Fruit fly (Drosophila melanogaster): ENCODE data around the gene eg.

Gene eg

DNA sequence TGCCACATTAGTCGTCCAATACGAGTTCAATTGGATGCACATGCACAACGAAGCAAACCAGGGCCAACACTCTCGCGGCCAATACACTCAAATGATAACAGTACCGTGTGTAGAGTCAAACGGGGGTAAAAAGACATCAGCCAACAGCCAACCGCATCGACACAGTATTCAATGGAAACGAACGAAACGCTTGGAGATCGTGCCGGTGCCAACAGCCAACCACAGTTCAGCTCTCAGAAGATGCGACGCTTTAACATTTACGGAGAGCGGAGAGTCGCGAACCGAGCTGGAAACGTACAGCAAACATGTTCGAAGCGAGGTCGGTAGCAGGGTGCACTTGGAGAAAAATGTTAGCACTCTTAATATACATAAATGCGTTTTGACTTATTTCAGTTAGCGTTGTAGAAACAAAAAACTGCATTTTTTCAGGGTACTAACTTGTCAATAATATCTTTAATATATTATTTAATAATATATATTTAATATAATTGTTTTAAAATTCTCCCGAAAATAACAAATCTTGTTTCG is 436 bp upstream of the eg start (continued):
- no peak for TF ChIP-seq hkb (optimal IDR thresholded peaks at IDR 0.05)
- TF ChIP-seq hkb (GFP tag; IDR thresholded peaks at IDR 0.05), result peak; percentile 72
- peak; percentile 64 for TF ChIP-seq bcd (GFP tag; optimal IDR thresholded peaks at IDR 0.05)
- no peak for TF ChIP-seq CG12299 (tag; optimal IDR thresholded peaks at IDR 0.05)
- peak in 1 of 3 experiments; percentile 79 for TF ChIP-seq lola (GFP tag; optimal IDR thresholded peaks at IDR 0.05)
- peak; percentile 30 for TF ChIP-seq Hsf (GFP tag; optimal IDR thresholded peaks at IDR 0.05)
- no peak for TF ChIP-seq NK7.1 (GFP tag; optimal IDR thresholded peaks at IDR 0.05)
- TF ChIP-seq CG9932 (GFP tag; IDR thresholded peaks at IDR 0.05), result peak; percentile 60
- TF ChIP-seq her (GFP tag; optimal IDR thresholded peaks at IDR 0.05), result no peak
- no peak for TF ChIP-seq CG14965 (GFP tag; optimal IDR thresholded peaks at IDR 0.05; ENCODE audit: borderline replicate concordance)
- peak; percentile 51 for TF ChIP-seq Elba2 (GFP tag; optimal IDR thresholded peaks at IDR 0.05)
- TF ChIP-seq zen2 (GFP tag; IDR thresholded peaks at IDR 0.05; ENCODE audit: partially characterized antibody), result no peak
- TF ChIP-seq MBD-R2 (GFP tag; IDR thresholded peaks at IDR 0.05), result 0 out of 2 replicates have a peak, but pooled peaks have one; percentile 38
- peak; percentile 67 for TF ChIP-seq fd96Cb (tag; optimal IDR thresholded peaks at IDR 0.05)
- no peak for TF ChIP-seq CG17912 (GFP tag; optimal IDR thresholded peaks at IDR 0.05)
- no peak for TF ChIP-seq CG15073 (GFP tag; optimal IDR thresholded peaks at IDR 0.05)
- TF ChIP-seq CG32767 (GFP tag; IDR thresholded peaks at IDR 0.05), result peak; percentile 75
- no peak for TF ChIP-seq CG9609 (GFP tag; optimal IDR thresholded peaks at IDR 0.05)
- peak; percentile 35; the same call in 1 of the 2 replicates for TF ChIP-seq dati (GFP tag; IDR thresholded peaks at IDR 0.05)
- TF ChIP-seq emc (GFP tag; optimal IDR thresholded peaks at IDR 0.05), result no peak
- no peak for TF ChIP-seq CG15269 (tag; optimal IDR thresholded peaks at IDR 0.05)
- no peak for TF ChIP-seq CG6175 (GFP tag; IDR thresholded peaks at IDR 0.05)
- no peak for TF ChIP-seq grn (GFP tag; optimal IDR thresholded peaks at IDR 0.05)
- TF ChIP-seq kah (GFP tag; optimal IDR thresholded peaks at IDR 0.05), result peak; percentile 12
- no peak for TF ChIP-seq Hr51 (GFP tag; optimal IDR thresholded peaks at IDR 0.05)
- TF ChIP-seq schlank (tag; optimal IDR thresholded peaks at IDR 0.05), result no peak
- TF ChIP-seq CG6689 (GFP tag; IDR thresholded peaks at IDR 0.05), result peak; percentile 63
- TF ChIP-seq Hr78 (GFP tag; optimal IDR thresholded peaks at IDR 0.05), result peak in 1 of 2 experiments; percentile 49
- no peak for TF ChIP-seq CG42726 (GFP tag; IDR thresholded peaks at IDR 0.05; ENCODE audit: partially characterized antibody)
- TF ChIP-seq CG4424 (GFP tag; optimal IDR thresholded peaks at IDR 0.05), result peak; percentile 62
- TF ChIP-seq fd3F (GFP tag; optimal IDR thresholded peaks at IDR 0.05), result no peak
- TF ChIP-seq Lhr (GFP tag; optimal IDR thresholded peaks at IDR 0.05), result peak; percentile 1
- no peak for TF ChIP-seq pros (GFP tag; optimal IDR thresholded peaks at IDR 0.05)
- TF ChIP-seq CG10959 (GFP tag; IDR thresholded peaks at IDR 0.05), result peak; percentile 63
- TF ChIP-seq ATbp (GFP tag; optimal IDR thresholded peaks at IDR 0.05), result peak; percentile 58
- no peak for TF ChIP-seq Oaz (GFP tag; IDR thresholded peaks at IDR 0.05)
- TF ChIP-seq CG8281 (tag; optimal IDR thresholded peaks at IDR 0.05), result peak; percentile 30
- no peak for TF ChIP-seq eve (GFP tag; optimal IDR thresholded peaks at IDR 0.05)
- TF ChIP-seq sima (GFP tag; optimal IDR thresholded peaks at IDR 0.05), result no peak
- peak; percentile 60; the same call in 1 of the 3 replicates for TF ChIP-seq so (GFP tag; IDR thresholded peaks at IDR 0.05)
- TF ChIP-seq dmrt11E (tag; optimal IDR thresholded peaks at IDR 0.05), result peak; percentile 87
- TF ChIP-seq Nf-YA (GFP tag; IDR thresholded peaks at IDR 0.05), result peak; percentile 71
- TF ChIP-seq Doc3 (GFP tag; IDR thresholded peaks at IDR 0.05; ENCODE audit: partially characterized antibody), result no peak
- no peak for TF ChIP-seq eyg (GFP tag; optimal IDR thresholded peaks at IDR 0.05)
- TF ChIP-seq CG12744 (GFP tag; optimal IDR thresholded peaks at IDR 0.05), result no peak
- no peak for TF ChIP-seq crp (GFP tag; optimal IDR thresholded peaks at IDR 0.05)
- peak; percentile 1 for TF ChIP-seq yki (optimal IDR thresholded peaks at IDR 0.05)
- TF ChIP-seq CG12155 (GFP tag; optimal IDR thresholded peaks at IDR 0.05), result peak; percentile 23
- TF ChIP-seq Mad (GFP tag; optimal IDR thresholded peaks at IDR 0.05), result no peak
- TF ChIP-seq GATAe (GFP tag; conservative IDR thresholded peaks at IDR 0.05), result no peak

Measured in whole organism, embryonic.